Worm (Caenorhabditis elegans) whole organism, dauer: ENCODE data around the gene W08E12.7.

Source experiments
- unc-62 ChIP-seq: sonication (generic microtip); optimal IDR thresholded peaks from 2 replicates; lab custom pipeline; 2017; ENCODE audit warnings: missing biosample characterization, missing genetic modification reagents, missing genetic modification characterization

W08E12.7 gene

ce11 chrIV:3337275-3337674 is 42.3 kb downstream of the W08E12.7 start:
- TF ChIP-seq unc-62 (GFP tag; lab: Kevin White, UChicago): no peak

ce11 chrIV:3338176-3338575 is 43.2 kb downstream of the W08E12.7 start:
- no peak for TF ChIP-seq unc-62 (GFP tag; lab: Kevin White, UChicago)

ce11 chrIV:3338676-3339075 is 43.7 kb downstream of the W08E12.7 start, which contains the start of gene hrpa-1:
TSS of gene hrpa-1 (minus strand) at chrIV:3338867.
- TF ChIP-seq unc-62 (GFP tag; lab: Kevin White, UChicago): no peak

ce11 chrIV:3341170-3341569 is 46.2 kb downstream of the W08E12.7 start, which contains the start of gene F42A6.2:
TSS of gene F42A6.2 (plus strand) at chrIV:3341470.
- no peak for TF ChIP-seq unc-62 (GFP tag; lab: Kevin White, UChicago)

ce11 chrIV:3345484-3345883 is 50.5 kb downstream of the W08E12.7 start:
- TF ChIP-seq unc-62 (GFP tag; lab: Kevin White, UChicago): no peak
